Worm (Caenorhabditis elegans) whole organism, L3 larva: ENCODE results near the gene Y55F3BR.11.

Experiments
- R02D3.7 ChIP-seq: fragments of 150-350 bp; optimal IDR thresholded peaks from 2 replicates; lab custom pipeline; 2014; ENCODE audit warnings: missing biosample characterization, missing genetic modification characterization
- ZK546.5 ChIP-seq: sonication (generic microtip); optimal IDR thresholded peaks from 2 replicates; lab custom pipeline; 2017; ENCODE audit warnings: missing biosample characterization, missing genetic modification characterization
- aly-2 ChIP-seq: fragments of 150-350 bp; optimal IDR thresholded peaks from 2 replicates; lab custom pipeline; 2014; ENCODE audit warnings: missing biosample characterization, missing genetic modification characterization
- ama-1 ChIP-seq: fragments of 150-350 bp; optimal IDR thresholded peaks from 2 replicates; lab custom pipeline; 2018
- ceh-16 ChIP-seq: sonication (generic microtip); optimal IDR thresholded peaks from 2 replicates; lab custom pipeline; 2017; ENCODE audit warnings: missing biosample characterization, missing genetic modification characterization
- ceh-28 ChIP-seq: fragments of 150-350 bp; optimal IDR thresholded peaks from 2 replicates; lab custom pipeline; 2014; ENCODE audit warnings: missing biosample characterization, missing genetic modification reagents, missing genetic modification characterization
- ceh-82 ChIP-seq: fragments of 150-350 bp; optimal IDR thresholded peaks from 2 replicates; lab custom pipeline; 2014; ENCODE audit warnings: missing biosample characterization, missing genetic modification characterization
- ceh-9 ChIP-seq: sonication (generic microtip); optimal IDR thresholded peaks from 2 replicates; lab custom pipeline; 2018; ENCODE audit warnings: missing biosample characterization, missing genetic modification characterization
- daf-12 ChIP-seq: fragments of 150-350 bp; optimal IDR thresholded peaks from 2 replicates; lab custom pipeline; 2014; ENCODE audit warnings: missing biosample characterization, missing genetic modification reagents, missing genetic modification characterization
- egl-27 ChIP-seq: sonication (generic microtip); optimal IDR thresholded peaks from 4 replicates; lab custom pipeline; 2017; ENCODE audit warnings: missing biosample characterization, missing genetic modification reagents, missing genetic modification characterization
- egl-5 ChIP-seq: fragments of 150-350 bp; optimal IDR thresholded peaks from 2 replicates; lab custom pipeline; 2017; ENCODE audit warnings: missing biosample characterization, missing genetic modification reagents, missing genetic modification characterization, inconsistent platforms
- elt-1 ChIP-seq: fragments of 150-350 bp; optimal IDR thresholded peaks from 2 replicates; lab custom pipeline; 2014; ENCODE audit warnings: missing biosample characterization, missing genetic modification characterization
- elt-2 ChIP-seq: sonication (generic microtip); optimal IDR thresholded peaks from 2 replicates; lab custom pipeline; 2016; ENCODE audit warnings: missing genetic modification reagents, mild to moderate bottlenecking, missing genetic modification characterization, missing compliant biosample characterization
- elt-3 ChIP-seq, 3 experiments: fragments of 150-350 bp in 1 of 3; sonication (generic microtip) in 2 of 3; optimal IDR thresholded peaks; 2 replicates in 2 of 3; 4 replicates in 1 of 3; lab custom pipeline; 2014 to 2017; ENCODE audit warnings: missing biosample characterization in 3 of 3, missing genetic modification characterization in 3 of 3
- eor-1 ChIP-seq, 2 experiments: fragments of 150-350 bp; optimal IDR thresholded peaks; 2 replicates each; lab custom pipeline; 2014 to 2018; ENCODE audit warnings: missing biosample characterization in 2 of 2, missing genetic modification characterization in 2 of 2
- fkh-10 ChIP-seq: sonication (generic microtip); optimal IDR thresholded peaks from 2 replicates; lab custom pipeline; 2017; ENCODE audit warnings: missing biosample characterization, missing genetic modification reagents, missing genetic modification characterization
- fkh-2 ChIP-seq: fragments of 150-350 bp; optimal IDR thresholded peaks from 2 replicates; lab custom pipeline; 2014; ENCODE audit warnings: missing biosample characterization, missing genetic modification reagents, missing genetic modification characterization
- fos-1 ChIP-seq: fragments of 150-350 bp; optimal IDR thresholded peaks from 2 replicates; lab custom pipeline; 2014; ENCODE audit warnings: missing biosample characterization, missing genetic modification characterization
- hmg-11 ChIP-seq: sonication (generic microtip); optimal IDR thresholded peaks from 2 replicates; lab custom pipeline; 2016; ENCODE audit warnings: missing genetic modification characterization, missing compliant biosample characterization
- jun-1 ChIP-seq: fragments of 150-350 bp; optimal IDR thresholded peaks from 2 replicates; lab custom pipeline; 2014; ENCODE audit warnings: missing biosample characterization, missing genetic modification reagents, missing genetic modification characterization
- lin-15B ChIP-seq: fragments of 150-350 bp; optimal IDR thresholded peaks from 2 replicates; lab custom pipeline; 2014; ENCODE audit warnings: missing biosample characterization, missing genetic modification characterization
- lin-39 ChIP-seq: fragments of 150-350 bp; optimal IDR thresholded peaks from 2 replicates; lab custom pipeline; 2018; ENCODE audit warnings: missing biosample characterization, missing genetic modification reagents, missing genetic modification characterization
- lsy-12 ChIP-seq: sonication (generic microtip); optimal IDR thresholded peaks from 2 replicates; lab custom pipeline; 2016; ENCODE audit warnings: mild to moderate bottlenecking, missing genetic modification characterization, missing compliant biosample characterization
- mdl-1 ChIP-seq: fragments of 150-350 bp; optimal IDR thresholded peaks from 2 replicates; lab custom pipeline; 2014; ENCODE audit warnings: missing biosample characterization, missing genetic modification characterization
- mml-1 ChIP-seq: fragments of 150-350 bp; sonication (generic microtip); optimal IDR thresholded peaks from 3 replicates; lab custom pipeline; 2014; ENCODE audit warnings: missing biosample characterization, missing genetic modification characterization
- nfya-1 ChIP-seq: sonication (generic microtip); optimal IDR thresholded peaks from 2 replicates; lab custom pipeline; 2017; ENCODE audit warnings: missing genetic modification characterization, mild to moderate bottlenecking, missing compliant biosample characterization, antibody characterized with exemption, moderate library complexity; ENCODE audit not compliant: insufficient read depth
- nhr-11 ChIP-seq: fragments of 150-350 bp; optimal IDR thresholded peaks from 2 replicates; lab custom pipeline; 2014; ENCODE audit warnings: missing biosample characterization, missing genetic modification characterization
- nhr-12 ChIP-seq: fragments of 150-350 bp; optimal IDR thresholded peaks from 2 replicates; lab custom pipeline; 2014; ENCODE audit warnings: missing biosample characterization, missing genetic modification characterization
- nhr-23 ChIP-seq: fragments of 150-350 bp; optimal IDR thresholded peaks from 2 replicates; lab custom pipeline; 2014; ENCODE audit warnings: missing biosample characterization, missing genetic modification reagents, missing genetic modification characterization
- nhr-237 ChIP-seq: fragments of 150-350 bp; optimal IDR thresholded peaks from 2 replicates; lab custom pipeline; 2014; ENCODE audit warnings: missing biosample characterization, missing genetic modification characterization
- nhr-25 ChIP-seq: sonication (generic microtip); optimal IDR thresholded peaks from 2 replicates; lab custom pipeline; 2017; ENCODE audit warnings: missing biosample characterization, missing genetic modification characterization
- nhr-28 ChIP-seq: fragments of 150-350 bp; optimal IDR thresholded peaks from 2 replicates; lab custom pipeline; 2014; ENCODE audit warnings: missing biosample characterization, missing genetic modification characterization
- nhr-43 ChIP-seq: sonication (generic microtip); optimal IDR thresholded peaks from 2 replicates; lab custom pipeline; 2016; ENCODE audit warnings: mild to moderate bottlenecking, missing genetic modification characterization, missing compliant biosample characterization; ENCODE audit not compliant: poor library complexity, severe bottlenecking
- nhr-67 ChIP-seq: fragments of 150-350 bp; optimal IDR thresholded peaks from 2 replicates; lab custom pipeline; 2014; ENCODE audit warnings: missing biosample characterization, missing genetic modification characterization
- nhr-76 ChIP-seq: fragments of 150-350 bp; sonication (generic microtip); optimal IDR thresholded peaks from 5 replicates; lab custom pipeline; 2014; ENCODE audit warnings: missing biosample characterization, missing genetic modification characterization
- nhr-77 ChIP-seq: fragments of 150-350 bp; optimal IDR thresholded peaks from 2 replicates; lab custom pipeline; 2014; ENCODE audit warnings: missing biosample characterization, missing genetic modification characterization
- pha-4 ChIP-seq: fragments of 150-350 bp; optimal IDR thresholded peaks from 2 replicates; lab custom pipeline; 2014; ENCODE audit warnings: missing biosample characterization, missing genetic modification reagents, missing genetic modification characterization
- pqm-1 ChIP-seq: fragments of 150-350 bp; optimal IDR thresholded peaks from 2 replicates; lab custom pipeline; 2017; ENCODE audit warnings: missing biosample characterization, missing genetic modification characterization, inconsistent platforms
- sea-2 ChIP-seq: fragments of 150-350 bp; sonication (generic microtip); optimal IDR thresholded peaks from 4 replicates; lab custom pipeline; 2014; ENCODE audit warnings: missing biosample characterization, missing genetic modification reagents, missing genetic modification characterization
- skn-1 ChIP-seq: fragments of 150-350 bp; optimal IDR thresholded peaks from 2 replicates; lab custom pipeline; 2014; ENCODE audit warnings: missing biosample characterization, missing genetic modification characterization
- snpc-4 ChIP-seq: fragments of 150-350 bp; optimal IDR thresholded peaks from 2 replicates; lab custom pipeline; 2014; ENCODE audit warnings: missing biosample characterization, missing genetic modification characterization
- tbx-2 ChIP-seq: sonication (generic microtip); optimal IDR thresholded peaks from 2 replicates; lab custom pipeline; 2016; ENCODE audit warnings: mild to moderate bottlenecking, missing genetic modification characterization, missing compliant biosample characterization
- unc-39 ChIP-seq: sonication (generic microtip); optimal IDR thresholded peaks from 4 replicates; lab custom pipeline; 2017; ENCODE audit warnings: missing biosample characterization, missing genetic modification characterization
- unc-62 ChIP-seq: fragments of 150-350 bp; sonication (generic microtip); optimal IDR thresholded peaks from 4 replicates; lab custom pipeline; 2014; ENCODE audit warnings: missing biosample characterization, missing genetic modification reagents, missing genetic modification characterization
- zag-1 ChIP-seq: fragments of 150-350 bp; optimal IDR thresholded peaks from 2 replicates; lab custom pipeline; 2014; ENCODE audit warnings: missing biosample characterization, missing genetic modification characterization
- ztf-11 ChIP-seq: fragments of 150-350 bp; optimal IDR thresholded peaks from 2 replicates; lab custom pipeline; 2014; ENCODE audit warnings: missing biosample characterization, missing genetic modification characterization
- ztf-4 ChIP-seq: fragments of 150-350 bp; optimal IDR thresholded peaks from 2 replicates; lab custom pipeline; 2014; ENCODE audit warnings: missing biosample characterization, missing genetic modification characterization

The Y55F3BR.11 gene

ce11 chrIV:854357-855269 lies at the start of gene Y55F3BR.11, which contains the start of gene lem-4:
Y55F3BR.11 (plus strand) TSS chrIV:855219.
lem-4 (minus strand) TSS chrIV:854780.
- TF ChIP-seq nfya-1 (tag; lab: Kevin White, UChicago) (peak; percentile 74), nhr-12 (tag; lab: Kevin White, UChicago) (no peak), lsy-12 (no peak), lin-39 (no peak), sea-2 (GFP tag; lab: Kevin White, UChicago) (no peak), hmg-11 (tag; lab: Kevin White, UChicago) (peak; percentile 69), ZK546.5 (no peak), egl-5 (no peak), mml-1 (tag; lab: Kevin White, UChicago) (no peak), egl-27 (tag; lab: Kevin White, UChicago) (no peak), unc-39 (no peak), ceh-16 (tag; lab: Kevin White, UChicago) (no peak), fkh-10 (GFP tag; lab: Kevin White, UChicago) (no peak), ztf-4 (tag; lab: Kevin White, UChicago) (no peak), aly-2 (tag; lab: Kevin White, UChicago) (no peak), nhr-77 (tag; lab: Kevin White, UChicago) (no peak), pha-4 (tag; lab: Kevin White, UChicago) (peak; percentile 60), ceh-28 (tag; lab: Kevin White, UChicago) (peak; percentile 73), lin-15B (tag; lab: Kevin White, UChicago) (peak; percentile 67), nhr-67 (tag; lab: Kevin White, UChicago) (no peak), nhr-237 (no peak), elt-1 (no peak), ztf-11 (no peak), zag-1 (tag; lab: Kevin White, UChicago) (no peak), unc-62 (no peak), fos-1 (tag; lab: Kevin White, UChicago) (no peak), eor-1 (tag; optimal IDR thresholded peaks at IDR 0.05; lab: Kevin White, UChicago) (no peak), mdl-1 (no peak), snpc-4 (peak; percentile 14), ceh-82 (tag; lab: Kevin White, UChicago) (peak; percentile 9), pqm-1 (tag; lab: Kevin White, UChicago) (peak; percentile 99), nhr-23 (tag; lab: Kevin White, UChicago) (peak; percentile 73), nhr-11 (tag; lab: Kevin White, UChicago) (no peak), skn-1 (tag; lab: Kevin White, UChicago) (no peak), tbx-2 (tag; lab: Kevin White, UChicago) (no peak), nhr-43 (tag; lab: Kevin White, UChicago) (no peak), nhr-25 (peak; percentile 38), R02D3.7 (tag; lab: Kevin White, UChicago) (peak; percentile 19), jun-1 (tag; lab: Kevin White, UChicago) (peak; percentile 14), elt-3 (tag; optimal IDR thresholded peaks at IDR 0.05; lab: Kevin White, UChicago) (no peak), elt-2 (peak; percentile 40), nhr-28 (no peak), daf-12 (tag; lab: Kevin White, UChicago) (no peak), nhr-76 (tag; lab: Kevin White, UChicago) (no peak), ceh-9 (tag; lab: Kevin White, UChicago) (no peak), fkh-2 (no peak), ama-1 (lab: Kevin White, UChicago) (no peak)
- TF ChIP-seq, all 47 proteins: peak for 13
